Worm (Caenorhabditis elegans): ENCODE results near the gene R08D7.5.

ce11 chrIII:8944357-8944756 lies 29.6 kb upstream of the R08D7.5 start, which contains the start of gene dhrr-1:
- TF ChIP-seq dao-5 (tag; optimal IDR thresholded peaks at IDR 0.05) (no peak), W03F9.2 (tag; optimal IDR thresholded peaks at IDR 0.05) (no peak)

All from whole organism, L4/young adult.